Worm (Caenorhabditis elegans): ENCODE measurements around the gene nhx-2.

The nhx-2 gene

DNA sequence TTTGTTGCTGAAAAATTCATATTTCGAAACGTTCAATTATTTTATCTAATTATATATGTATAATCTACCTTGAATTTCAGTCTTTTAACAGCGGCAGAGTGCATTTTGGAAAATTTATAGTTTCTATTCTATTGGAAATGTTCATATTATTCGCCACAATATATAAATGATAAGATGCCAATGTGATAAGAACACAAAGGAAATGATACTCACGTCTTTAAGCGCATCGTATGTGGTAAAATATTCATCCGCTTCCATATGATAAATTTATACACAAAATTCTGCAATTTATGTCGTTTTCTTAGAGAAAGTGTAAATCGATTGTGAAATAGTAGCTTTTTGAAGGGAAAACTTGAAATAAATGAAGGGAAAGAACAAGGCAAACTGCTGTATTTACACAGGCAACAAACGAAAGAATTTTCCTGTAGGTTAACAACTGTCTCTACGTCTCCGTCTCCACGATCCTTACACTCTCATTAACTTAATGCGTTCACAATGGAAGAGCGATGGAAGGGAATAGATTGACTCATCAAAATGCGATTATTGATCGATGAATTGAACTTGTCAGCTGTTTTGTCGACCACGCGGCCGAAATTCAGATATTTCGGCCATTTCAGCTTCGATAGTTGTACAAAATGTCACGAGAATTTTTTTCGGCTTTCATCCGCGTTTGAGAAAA is 31.6 kb downstream of the nhx-2 start, which contains the start of gene alfa-1:
Gene alfa-1 (minus strand): TSS at position 515 of the 679 bp plus-strand sequence.
- TF ChIP-seq unc-55 (GFP tag; optimal IDR thresholded peaks at IDR 0.05) = no peak
- peak; percentile 57 for TF ChIP-seq fos-1 (tag; optimal IDR thresholded peaks at IDR 0.05)
- peak; percentile 49 for TF ChIP-seq C34F6.9 (tag; optimal IDR thresholded peaks at IDR 0.05)
- no peak for TF ChIP-seq ztf-1 (GFP tag; conservative IDR thresholded peaks at IDR 0.05)
- TF ChIP-seq nhr-129 (tag; optimal IDR thresholded peaks at IDR 0.05) = peak; percentile 26
- TF ChIP-seq nhr-77 (tag; optimal IDR thresholded peaks at IDR 0.05) = no peak
- peak; percentile 32 for TF ChIP-seq F13H6.1 (tag; optimal IDR thresholded peaks at IDR 0.05)
- TF ChIP-seq ZK546.5 (tag; optimal IDR thresholded peaks at IDR 0.05) = no peak
- TF ChIP-seq sma-9 (GFP tag; optimal IDR thresholded peaks at IDR 0.05) = peak; percentile 10
- no peak for TF ChIP-seq sma-9 (tag; optimal IDR thresholded peaks at IDR 0.05)
- TF ChIP-seq egl-27 (tag; optimal IDR thresholded peaks at IDR 0.05) = no peak
- no peak for TF ChIP-seq sma-3 (GFP tag; optimal IDR thresholded peaks at IDR 0.05)

DNA sequence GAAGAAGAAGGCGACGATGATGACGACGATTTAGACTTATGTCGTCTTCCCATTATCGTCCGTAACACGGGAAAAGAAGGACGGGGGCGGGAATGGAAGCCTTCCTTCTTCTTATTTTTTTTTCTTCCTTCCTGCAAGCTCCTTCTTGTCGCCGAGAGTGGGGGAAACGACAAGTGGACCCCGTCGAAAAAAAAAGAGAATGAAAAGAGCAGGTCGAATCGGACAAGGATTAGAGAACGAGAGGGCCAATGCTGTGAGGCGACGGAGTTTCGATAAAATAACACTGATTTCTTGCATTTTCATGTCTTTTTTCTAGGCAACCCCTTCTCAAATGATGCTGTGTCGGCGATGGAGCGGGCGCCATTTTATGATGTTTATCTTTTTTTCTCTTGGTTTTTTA is 42.6 kb downstream of the nhx-2 start, which contains the start of gene pde-4:
Gene pde-4 (minus strand): TSS at position 76 of the 400 bp plus-strand sequence.
- TF ChIP-seq nhr-21 (tag; optimal IDR thresholded peaks at IDR 0.05) (no peak), nhr-6 (tag; optimal IDR thresholded peaks at IDR 0.05) (no peak), lin-11 (tag; optimal IDR thresholded peaks at IDR 0.05) (no peak), mab-5 (tag; optimal IDR thresholded peaks at IDR 0.05) (no peak), unc-55 (GFP tag; optimal IDR thresholded peaks at IDR 0.05) (no peak), unc-62 (GFP tag; optimal IDR thresholded peaks at IDR 0.05) (no peak), sem-4 (tag; optimal IDR thresholded peaks at IDR 0.05) (no peak), sma-9 (GFP tag; optimal IDR thresholded peaks at IDR 0.05) (no peak), sma-9 (tag; optimal IDR thresholded peaks at IDR 0.05) (no peak), elt-1 (tag; optimal IDR thresholded peaks at IDR 0.05) (no peak), ZK546.5 (tag; optimal IDR thresholded peaks at IDR 0.05) (no peak), peb-1 (tag; optimal IDR thresholded peaks at IDR 0.05) (no peak), lin-13 (GFP tag; optimal IDR thresholded peaks at IDR 0.05) (no peak), skn-1 (tag; optimal IDR thresholded peaks at IDR 0.05) (no peak), R02D3.7 (tag; optimal IDR thresholded peaks at IDR 0.05) (no peak), nhr-237 (tag; optimal IDR thresholded peaks at IDR 0.05) (no peak), ztf-11 (tag; optimal IDR thresholded peaks at IDR 0.05) (no peak), ceh-82 (tag; optimal IDR thresholded peaks at IDR 0.05) (no peak), nhr-10 (tag; optimal IDR thresholded peaks at IDR 0.05) (no peak), nhr-11 (tag; optimal IDR thresholded peaks at IDR 0.05) (no peak), lin-39 (tag; optimal IDR thresholded peaks at IDR 0.05) (no peak)

- TF ChIP-seq zag-1 (tag; optimal IDR thresholded peaks at IDR 0.05) (no peak), nhr-21 (tag; optimal IDR thresholded peaks at IDR 0.05) (no peak), mab-5 (tag; optimal IDR thresholded peaks at IDR 0.05) (peak; percentile 0), nhr-25 (tag; optimal IDR thresholded peaks at IDR 0.05) (no peak), snpc-4 (tag; optimal IDR thresholded peaks at IDR 0.05) (no peak), crh-2 (tag; optimal IDR thresholded peaks at IDR 0.05) (no peak)
These were observed 50.5 kb downstream of the nhx-2 start for ce11 chrII:7643214-7643613.

DNA sequence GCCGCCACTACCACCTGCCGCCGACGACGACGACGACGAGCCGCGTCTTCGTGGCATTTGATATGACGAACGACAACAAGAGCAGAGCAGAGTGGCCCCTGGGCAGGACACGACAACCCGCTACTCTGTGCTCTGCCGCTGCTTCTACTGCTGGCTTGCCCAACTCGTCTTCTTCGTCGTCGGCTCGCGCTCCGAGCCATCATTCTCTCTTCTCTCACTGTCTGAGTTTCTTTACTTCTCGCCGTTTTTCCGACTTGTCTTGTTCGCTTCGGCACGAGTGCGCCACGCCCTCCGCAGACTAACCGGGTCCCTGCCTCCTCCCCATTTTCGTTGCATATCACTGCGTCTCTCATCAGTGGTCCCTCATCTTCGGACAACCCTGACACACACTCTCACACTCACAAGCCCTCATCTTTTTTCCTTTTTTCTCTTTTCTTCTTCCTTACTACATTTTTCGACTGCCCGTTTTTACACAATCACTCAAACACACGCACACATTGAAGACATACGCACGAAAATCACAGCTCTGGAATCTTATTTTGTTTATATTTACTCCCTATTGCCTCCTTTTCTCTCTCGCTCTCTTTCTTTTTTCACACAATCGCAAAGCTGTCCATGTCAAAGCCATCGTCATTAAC is 51.6 kb downstream of the nhx-2 start:
- no peak for TF ChIP-seq ZK546.5 (tag; optimal IDR thresholded peaks at IDR 0.05)
- TF ChIP-seq nhr-25 (tag; optimal IDR thresholded peaks at IDR 0.05) = no peak
- peak; percentile 81 to 84 for TF ChIP-seq mdl-1 (tag; optimal IDR thresholded peaks at IDR 0.05)
- no peak for TF ChIP-seq nhr-77 (tag; optimal IDR thresholded peaks at IDR 0.05)
- TF ChIP-seq mbf-1 (tag; optimal IDR thresholded peaks at IDR 0.05) = no peak
- TF ChIP-seq F13H6.1 (tag; optimal IDR thresholded peaks at IDR 0.05) = peak; percentile 96
- TF ChIP-seq Y55F3AM.14 (GFP tag; optimal IDR thresholded peaks at IDR 0.05) = peak; percentile 64
- no peak for TF ChIP-seq blmp-1 (tag; optimal IDR thresholded peaks at IDR 0.05; ENCODE audit: insufficient read depth)
- peak; percentile 12 to 79 for TF ChIP-seq lsy-2 (tag; optimal IDR thresholded peaks at IDR 0.05)
- peak; percentile 19 for TF ChIP-seq egl-27 (tag; optimal IDR thresholded peaks at IDR 0.05)
- TF ChIP-seq lin-39 (tag; optimal IDR thresholded peaks at IDR 0.05) = no peak
- TF ChIP-seq lin-13 (GFP tag; optimal IDR thresholded peaks at IDR 0.05) = peak; percentile 33
- TF ChIP-seq ceh-82 (tag; optimal IDR thresholded peaks at IDR 0.05) = peak; percentile 46
- TF ChIP-seq zag-1 (tag; optimal IDR thresholded peaks at IDR 0.05) = peak; percentile 89
- no peak for TF ChIP-seq gmeb-1 (tag; optimal IDR thresholded peaks at IDR 0.05)
- no peak for TF ChIP-seq nhr-23 (tag; optimal IDR thresholded peaks at IDR 0.05)
- peak; percentile 71 for TF ChIP-seq crh-2 (tag; optimal IDR thresholded peaks at IDR 0.05)
- TF ChIP-seq ztf-4 (tag; optimal IDR thresholded peaks at IDR 0.05) = peak; percentile 32
- TF ChIP-seq mab-5 (tag; optimal IDR thresholded peaks at IDR 0.05) = peak; percentile 67
- no peak for TF ChIP-seq elt-1 (tag; optimal IDR thresholded peaks at IDR 0.05)
- TF ChIP-seq sma-9 (GFP tag; optimal IDR thresholded peaks at IDR 0.05) = peak; percentile 76
- no peak for TF ChIP-seq sma-9 (tag; optimal IDR thresholded peaks at IDR 0.05)
- peak; percentile 53 for TF ChIP-seq snpc-4 (tag; optimal IDR thresholded peaks at IDR 0.05)
- no peak for TF ChIP-seq ztf-1 (GFP tag; conservative IDR thresholded peaks at IDR 0.05)
- peak; percentile 6 for TF ChIP-seq nhr-21 (tag; optimal IDR thresholded peaks at IDR 0.05)
- TF ChIP-seq nhr-6 (tag; optimal IDR thresholded peaks at IDR 0.05) = peak; percentile 76
- peak; percentile 61 for TF ChIP-seq lin-11 (tag; optimal IDR thresholded peaks at IDR 0.05)
- TF ChIP-seq nhr-11 (tag; optimal IDR thresholded peaks at IDR 0.05) = no peak
- TF ChIP-seq elt-3 (tag; optimal IDR thresholded peaks at IDR 0.05) = no peak
- peak; percentile 83 for TF ChIP-seq C34F6.9 (tag; optimal IDR thresholded peaks at IDR 0.05)
- TF ChIP-seq unc-55 (GFP tag; optimal IDR thresholded peaks at IDR 0.05) = peak; percentile 72
- TF ChIP-seq sem-4 (tag; optimal IDR thresholded peaks at IDR 0.05) = peak; percentile 71
- peak; percentile 87 for TF ChIP-seq nhr-129 (tag; optimal IDR thresholded peaks at IDR 0.05)

Measured in whole organism, L2 larva.